Fruit fly (Drosophila melanogaster): ENCODE measurements around the gene MRG15.

Gene MRG15

DNA sequence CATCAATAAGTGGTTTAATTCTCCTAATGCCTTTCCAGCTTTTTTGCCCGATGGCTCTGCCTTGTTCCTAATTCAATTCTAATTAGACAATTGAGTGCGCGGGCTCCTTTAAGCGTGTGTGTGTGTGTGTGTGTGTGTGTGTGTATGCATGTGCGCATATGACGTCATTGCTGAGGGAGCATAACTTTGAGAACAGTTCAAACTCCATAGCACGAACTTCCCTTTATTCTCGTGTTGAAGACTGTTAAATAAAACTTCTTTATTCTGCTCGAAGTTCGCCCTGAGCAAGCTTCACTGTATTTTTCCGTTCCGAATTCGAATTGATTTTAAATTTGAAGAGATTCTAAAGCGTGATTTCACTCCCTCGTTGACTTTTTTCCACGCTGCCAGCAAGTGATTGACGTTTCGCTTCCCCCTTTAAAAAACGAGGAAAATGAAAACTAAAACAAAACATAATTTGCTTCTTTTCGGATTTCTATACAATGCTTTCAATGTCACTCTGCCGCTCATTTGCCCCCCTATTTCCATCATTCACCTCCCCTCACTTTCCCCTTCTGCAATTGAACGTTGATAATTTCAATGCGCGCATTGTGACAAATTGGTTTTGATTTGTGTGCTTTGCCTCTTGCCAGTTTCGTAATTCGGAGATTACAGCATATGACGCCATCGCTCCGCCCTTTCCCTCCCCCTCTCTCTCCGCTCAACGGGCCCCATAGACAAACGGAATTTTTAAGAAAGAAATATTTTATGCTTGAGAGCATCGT lies 14.5 kb upstream of the MRG15 start:
- TF ChIP-seq psq (optimal IDR thresholded peaks at IDR 0.05) (no peak), pan (optimal IDR thresholded peaks at IDR 0.05) (no peak), CG8478 (optimal IDR thresholded peaks at IDR 0.05) (no peak), EcR (GFP tag; optimal IDR thresholded peaks at IDR 0.05) (no peak), usp (GFP tag; optimal IDR thresholded peaks at IDR 0.05) (no peak), Dll (optimal IDR thresholded peaks at IDR 0.05) (no peak)

DNA sequence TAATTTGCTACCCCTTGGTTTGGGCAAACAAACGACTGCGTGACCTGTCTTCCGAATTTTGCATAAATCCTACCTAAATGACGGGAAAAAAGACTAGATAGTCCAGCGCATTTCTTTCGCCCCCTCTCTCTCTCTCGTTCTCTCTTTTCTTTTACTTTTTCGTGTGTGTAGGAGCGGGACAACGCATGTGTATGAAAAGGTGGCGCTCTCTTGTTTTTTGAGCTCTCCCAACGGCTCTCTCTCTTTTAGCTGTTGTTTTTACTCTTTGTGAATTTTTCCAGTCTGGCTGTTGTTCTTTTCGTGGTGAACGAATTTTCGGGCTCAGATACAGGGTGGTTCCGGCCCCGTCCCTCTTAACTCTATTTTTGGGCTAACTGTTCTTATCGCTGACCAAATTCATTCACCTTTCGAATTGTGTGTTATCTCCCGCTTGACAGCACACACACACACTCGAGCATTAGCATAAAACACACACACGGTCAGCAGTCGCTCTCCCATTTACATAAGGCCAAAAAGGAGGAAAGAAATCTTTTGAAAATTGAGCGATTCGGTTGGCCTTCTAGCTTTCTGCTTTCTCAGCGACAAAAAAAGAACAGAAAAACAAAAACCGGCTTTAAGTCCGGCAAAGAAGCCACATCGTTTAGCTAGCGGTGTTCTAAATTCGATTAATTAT lies 13.8 kb upstream of the MRG15 start:
- peak; percentile 76 for TF ChIP-seq CG8478 (optimal IDR thresholded peaks at IDR 0.05)
- TF ChIP-seq pan (optimal IDR thresholded peaks at IDR 0.05): no peak
- TF ChIP-seq EcR (GFP tag; optimal IDR thresholded peaks at IDR 0.05): no peak
- TF ChIP-seq Dll (optimal IDR thresholded peaks at IDR 0.05): no peak
- TF ChIP-seq psq (optimal IDR thresholded peaks at IDR 0.05): no peak
- no peak for TF ChIP-seq usp (GFP tag; optimal IDR thresholded peaks at IDR 0.05)

DNA sequence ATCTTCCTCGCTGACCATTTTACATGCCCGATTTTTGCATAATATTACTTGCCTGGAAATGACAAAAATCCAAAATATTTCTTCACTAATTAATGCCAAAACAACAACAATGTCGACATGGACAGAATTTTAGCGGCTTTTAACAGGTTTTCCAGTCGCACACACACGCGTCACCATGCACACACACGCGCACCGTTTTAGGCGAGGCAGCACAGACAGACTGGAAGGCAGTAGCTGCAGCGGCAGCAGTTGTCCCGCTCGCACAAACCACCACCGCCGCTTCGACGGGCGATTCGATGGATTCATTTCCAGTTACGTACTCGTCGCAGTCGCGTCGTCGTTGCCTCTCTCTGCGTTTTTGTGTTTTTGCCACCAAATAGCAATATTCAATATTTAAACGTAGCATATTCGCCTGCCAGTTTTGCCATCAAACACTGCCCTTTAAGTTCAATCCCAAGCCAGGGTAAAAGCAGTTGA lies 12.8 kb upstream of the MRG15 start, which contains the start of gene CG45218:
Gene CG45218 (minus strand): TSS at position 158 of the 477 bp plus-strand sequence.
- TF ChIP-seq Dll (optimal IDR thresholded peaks at IDR 0.05): no peak
- TF ChIP-seq usp (GFP tag; optimal IDR thresholded peaks at IDR 0.05): no peak
- no peak for TF ChIP-seq psq (optimal IDR thresholded peaks at IDR 0.05)
- TF ChIP-seq EcR (GFP tag; optimal IDR thresholded peaks at IDR 0.05): no peak
- TF ChIP-seq CG8478 (optimal IDR thresholded peaks at IDR 0.05): peak; percentile 2
- no peak for TF ChIP-seq pan (optimal IDR thresholded peaks at IDR 0.05)

DNA sequence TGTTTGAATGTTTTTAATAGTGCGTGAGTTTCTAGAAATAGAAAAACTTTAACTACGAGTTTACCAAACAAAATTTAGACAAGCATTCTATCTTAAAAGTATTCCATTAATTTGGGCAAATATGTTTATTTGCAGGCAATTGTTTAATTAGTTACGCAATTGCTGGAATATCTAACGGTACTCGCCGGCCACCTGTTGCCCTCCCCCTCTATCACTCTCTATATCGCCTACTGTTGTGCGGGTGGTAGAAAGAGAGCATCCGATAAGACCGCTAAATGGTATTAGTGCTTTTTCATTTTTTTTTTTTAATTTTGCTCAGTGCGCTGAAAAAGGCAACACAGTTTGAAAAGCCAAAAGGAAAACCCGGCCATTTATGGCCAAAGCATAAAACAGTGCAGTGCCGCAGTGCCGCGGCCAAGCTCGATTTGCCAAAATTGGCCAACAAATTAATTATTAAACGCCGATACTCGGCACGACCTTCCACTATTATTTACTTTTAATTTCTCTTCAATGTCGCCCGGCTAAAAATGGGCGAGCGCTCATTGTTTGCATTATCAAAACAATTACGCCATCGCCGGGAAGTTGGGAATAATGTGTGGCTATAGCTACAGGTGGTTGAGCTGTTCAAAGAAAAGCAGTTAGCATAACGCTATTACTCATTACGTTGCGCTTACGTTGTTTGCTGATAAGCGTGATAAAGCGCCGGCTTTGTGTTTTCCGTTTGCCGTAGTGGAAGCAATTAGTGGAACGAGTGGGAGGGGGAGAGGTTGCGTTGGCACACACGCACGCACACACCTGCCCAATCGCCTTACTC lies 12.1 kb upstream of the MRG15 start:
- TF ChIP-seq CG8478 (optimal IDR thresholded peaks at IDR 0.05) (no peak), psq (optimal IDR thresholded peaks at IDR 0.05) (no peak), pan (optimal IDR thresholded peaks at IDR 0.05) (peak; percentile 3), EcR (GFP tag; optimal IDR thresholded peaks at IDR 0.05) (no peak)

DNA sequence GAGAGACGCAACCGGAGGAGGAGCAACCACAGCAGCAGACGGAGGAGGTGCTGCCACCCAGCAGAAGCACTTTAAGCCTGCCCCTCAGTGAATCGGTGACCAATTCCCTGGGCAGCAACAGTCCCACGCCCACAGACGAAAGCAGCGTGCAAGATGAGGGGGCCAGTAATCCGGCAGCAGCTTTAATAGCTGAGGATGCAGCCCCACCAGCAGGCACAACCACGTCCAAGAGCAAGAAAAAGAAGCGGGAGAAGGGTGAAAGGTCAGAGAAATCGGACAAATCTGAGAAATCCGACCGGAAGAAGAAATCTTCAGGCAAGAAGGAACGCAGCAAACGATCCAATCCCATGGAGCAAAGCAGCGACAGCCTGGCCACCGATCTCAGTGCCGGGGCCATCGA lies 10.9 kb upstream of the MRG15 start:
- TF ChIP-seq psq (optimal IDR thresholded peaks at IDR 0.05) (no peak), CG8478 (optimal IDR thresholded peaks at IDR 0.05) (no peak), EcR (GFP tag; optimal IDR thresholded peaks at IDR 0.05) (no peak), pan (optimal IDR thresholded peaks at IDR 0.05) (no peak), Dll (optimal IDR thresholded peaks at IDR 0.05) (no peak), usp (GFP tag; optimal IDR thresholded peaks at IDR 0.05) (no peak)

DNA sequence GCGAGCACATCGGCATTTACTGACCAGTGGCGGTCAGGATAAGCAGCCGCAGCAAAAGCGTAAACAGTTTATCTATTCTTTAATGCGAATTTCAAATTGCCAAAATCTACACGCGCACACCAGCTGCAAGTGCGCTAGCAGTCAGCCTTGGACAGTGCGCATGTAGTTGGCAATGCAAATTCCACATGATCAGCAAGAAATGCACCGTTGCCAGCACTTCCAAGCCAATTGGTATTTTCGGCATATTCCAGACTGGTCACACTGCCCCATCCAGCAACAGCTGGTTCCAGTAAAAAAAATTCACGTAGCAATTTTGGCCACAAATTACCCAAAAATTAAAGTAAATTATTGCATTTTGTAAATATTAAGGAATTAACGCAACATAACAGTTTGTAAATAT lies 9.9 kb upstream of the MRG15 start:
- TF ChIP-seq psq (optimal IDR thresholded peaks at IDR 0.05) (no peak), CG8478 (optimal IDR thresholded peaks at IDR 0.05) (no peak), Dll (optimal IDR thresholded peaks at IDR 0.05) (no peak), usp (GFP tag; optimal IDR thresholded peaks at IDR 0.05) (no peak), EcR (GFP tag; optimal IDR thresholded peaks at IDR 0.05) (no peak), pan (optimal IDR thresholded peaks at IDR 0.05) (no peak)

DNA sequence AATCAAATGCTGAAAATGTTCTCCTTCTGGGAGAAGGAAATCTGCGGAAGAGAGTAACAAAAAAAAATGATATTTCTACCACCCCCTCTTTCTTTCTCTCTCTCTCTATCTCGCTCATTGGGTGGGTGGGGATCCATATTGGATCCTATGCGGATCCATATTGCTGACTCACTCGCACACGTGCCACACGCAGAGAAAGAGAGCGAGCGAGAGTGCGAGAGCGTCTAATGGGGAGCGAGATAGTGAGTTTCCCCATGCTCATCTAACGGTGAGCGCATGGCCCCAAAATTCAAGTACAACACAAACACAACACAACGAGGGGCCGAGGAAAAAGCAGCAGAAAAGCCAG lies 8.8 kb upstream of the MRG15 start:
- TF ChIP-seq Dll (optimal IDR thresholded peaks at IDR 0.05) (no peak), CG8478 (optimal IDR thresholded peaks at IDR 0.05) (no peak), usp (GFP tag; optimal IDR thresholded peaks at IDR 0.05) (no peak), EcR (GFP tag; optimal IDR thresholded peaks at IDR 0.05) (no peak), pan (optimal IDR thresholded peaks at IDR 0.05) (no peak), psq (optimal IDR thresholded peaks at IDR 0.05) (no peak)

DNA sequence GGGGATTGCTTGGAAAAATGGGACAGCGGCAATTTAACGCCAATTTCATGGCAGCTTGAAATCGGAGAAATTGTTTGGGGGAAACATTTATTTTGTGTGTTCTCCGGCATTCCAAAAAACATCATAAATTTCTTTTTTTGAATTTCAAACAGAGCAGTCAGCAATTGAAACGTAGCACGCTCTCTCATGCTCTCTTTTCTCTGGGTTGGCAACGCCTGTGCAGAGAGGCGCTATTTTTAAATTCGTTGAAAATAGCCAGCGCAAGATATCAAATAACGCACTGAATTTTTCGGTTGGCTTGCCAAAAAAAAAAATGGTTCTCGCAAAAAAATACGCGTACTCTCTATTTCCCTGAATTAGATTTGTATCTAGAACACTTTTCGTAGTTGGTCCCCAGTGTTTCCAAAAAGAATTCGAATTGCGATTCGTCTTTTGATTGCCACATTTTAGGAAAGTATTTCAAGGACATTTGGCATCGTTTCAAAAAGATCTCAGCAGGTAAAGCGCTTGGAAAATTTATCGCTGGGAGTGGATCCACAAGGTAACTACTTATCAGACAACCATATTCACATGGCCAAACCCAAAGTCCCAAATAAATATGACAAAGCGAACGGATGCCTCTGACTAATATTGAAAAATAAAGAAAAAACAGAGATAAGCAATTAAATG lies 8.2 kb upstream of the MRG15 start:
- no peak for TF ChIP-seq usp (GFP tag; optimal IDR thresholded peaks at IDR 0.05)

DNA sequence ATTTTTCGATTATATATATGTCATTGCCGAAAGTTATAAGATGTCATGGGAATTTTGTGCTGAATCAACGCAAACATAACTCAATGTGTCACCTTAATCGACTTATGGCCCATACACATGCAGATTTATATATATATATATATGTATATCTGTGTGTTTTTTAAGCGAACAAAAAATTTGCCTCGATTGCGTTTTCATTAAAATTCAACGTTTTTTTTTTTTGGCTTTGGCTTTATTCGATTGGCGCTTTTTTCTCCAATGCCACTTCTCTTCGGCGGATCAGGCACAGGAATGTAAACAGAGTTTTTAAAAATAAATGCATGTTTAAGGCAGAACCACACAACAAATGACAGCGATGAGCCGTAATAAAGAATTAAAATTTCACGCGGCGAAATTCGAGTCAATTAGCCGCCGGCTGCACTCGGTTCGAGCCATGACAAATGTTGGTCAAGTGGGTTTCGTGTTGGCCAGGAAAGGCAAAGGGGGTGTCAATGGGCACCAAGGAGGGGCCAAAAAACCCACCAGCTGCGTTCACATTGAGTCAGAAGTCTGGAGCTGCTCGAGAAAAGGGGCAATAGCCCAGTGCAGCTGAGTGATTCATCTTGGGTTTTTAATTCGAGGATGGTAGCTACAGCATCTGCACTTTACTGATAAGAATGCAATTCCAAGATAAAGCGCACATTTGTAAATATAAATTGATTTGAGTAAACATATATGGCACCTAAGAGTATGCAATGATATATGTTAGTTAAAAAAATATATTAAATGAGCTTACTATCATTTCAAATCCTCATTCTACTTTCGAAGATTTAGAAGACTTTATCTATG lies 5.3 kb upstream of the MRG15 start:
- TF ChIP-seq EcR (GFP tag; optimal IDR thresholded peaks at IDR 0.05) (no peak), usp (GFP tag; optimal IDR thresholded peaks at IDR 0.05) (no peak), Dll (optimal IDR thresholded peaks at IDR 0.05) (no peak)

DNA sequence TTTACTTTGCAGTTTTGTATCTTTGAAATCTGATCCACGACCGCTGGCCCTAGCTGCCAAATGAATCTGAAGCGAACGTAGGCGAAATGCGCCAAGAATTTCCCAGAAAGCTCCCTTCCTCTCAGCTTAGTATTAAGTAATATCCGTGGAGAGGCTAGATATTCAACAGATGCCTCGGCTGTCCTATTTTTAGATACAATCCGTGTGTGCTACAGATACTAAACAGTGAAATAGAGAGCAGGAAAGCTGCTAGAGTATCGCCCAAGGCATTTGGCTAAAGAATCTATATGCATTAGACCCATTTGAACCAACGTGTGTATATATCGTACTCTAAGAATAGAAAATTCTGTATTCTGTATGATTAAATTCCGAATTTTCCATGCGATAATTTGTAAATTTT lies 4.4 kb upstream of the MRG15 start:
- TF ChIP-seq pan (optimal IDR thresholded peaks at IDR 0.05) (no peak), psq (optimal IDR thresholded peaks at IDR 0.05) (no peak), Dll (optimal IDR thresholded peaks at IDR 0.05) (no peak), CG8478 (optimal IDR thresholded peaks at IDR 0.05) (no peak)

DNA sequence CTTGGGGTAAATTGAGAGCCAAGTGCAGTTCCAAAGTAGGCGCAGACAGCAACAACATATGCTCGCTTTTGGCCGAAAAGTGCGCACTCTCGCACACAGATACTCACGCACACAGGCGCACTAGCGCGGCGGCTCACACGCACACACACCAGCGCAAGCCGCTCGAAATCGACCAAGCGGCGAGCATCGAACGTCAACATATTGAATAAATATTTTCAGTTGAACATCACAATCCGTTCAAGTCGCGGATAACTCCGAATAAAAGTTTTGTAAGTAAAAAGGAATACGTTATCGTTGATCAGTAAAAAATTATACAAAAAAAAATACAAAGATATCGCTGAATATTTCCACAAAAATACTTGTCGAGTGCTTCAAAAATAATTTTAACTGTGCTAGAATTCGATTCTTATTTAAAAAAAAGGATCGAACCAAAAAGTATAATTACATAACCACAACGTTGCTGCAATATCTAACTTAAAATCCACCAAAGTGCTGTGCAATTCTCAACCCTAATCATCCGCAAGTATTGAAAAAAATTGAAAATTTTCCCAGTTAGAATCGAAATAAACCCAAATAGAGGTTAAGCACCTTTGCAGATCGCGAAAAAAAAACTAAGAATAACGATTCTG lies 3.5 kb upstream of the MRG15 start:
- TF ChIP-seq Dll (optimal IDR thresholded peaks at IDR 0.05) (no peak), usp (GFP tag; optimal IDR thresholded peaks at IDR 0.05) (no peak), CG8478 (optimal IDR thresholded peaks at IDR 0.05) (no peak), psq (optimal IDR thresholded peaks at IDR 0.05) (no peak), pan (optimal IDR thresholded peaks at IDR 0.05) (no peak), EcR (GFP tag; optimal IDR thresholded peaks at IDR 0.05) (no peak)
